Fruit fly (Drosophila melanogaster): ENCODE results near the gene CG10514.

DNA sequence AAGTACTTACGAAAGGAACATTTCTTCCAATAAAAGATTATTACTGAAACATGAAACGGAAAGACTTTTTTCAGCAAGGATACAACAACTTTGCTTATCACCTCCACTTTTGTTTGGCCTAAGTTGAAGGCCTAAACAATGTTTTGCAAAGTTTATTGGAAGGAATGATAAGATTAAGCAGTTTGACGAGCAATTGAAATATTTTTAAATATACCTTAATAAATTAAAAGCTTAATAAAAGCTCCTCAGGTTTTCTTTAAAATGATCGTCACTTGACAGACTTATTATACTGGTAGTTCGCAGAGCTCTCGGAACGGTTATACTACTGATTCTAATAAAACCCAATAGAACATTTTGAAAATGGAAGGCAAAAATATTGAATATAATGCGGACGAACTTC is 5.5 kb upstream of the CG10514 start, which contains the start of gene CG31104:
- TF ChIP-seq h (optimal IDR thresholded peaks at IDR 0.05) (no peak), ttk (optimal IDR thresholded peaks at IDR 0.05) (no peak), psq (optimal IDR thresholded peaks at IDR 0.05) (no peak), Sin3A (optimal IDR thresholded peaks at IDR 0.05) (no peak)
